Fruit fly (Drosophila melanogaster) whole organism, wandering third instar larva: ENCODE data around the gene Tpc1.

Source experiments
- HLH106 ChIP-seq: fragments of 200-800 bp; optimal IDR thresholded peaks from 3 replicates; lab custom pipeline; 2019; ENCODE audit warnings: missing biosample characterization, mild to moderate bottlenecking, missing genetic modification characterization, moderate library complexity
- Hr78 ChIP-seq: fragments of >200 bp; optimal IDR thresholded peaks from 2 replicates; lab custom pipeline; 2017; ENCODE audit warnings: missing biosample characterization, missing genetic modification characterization
- Myc ChIP-seq: fragments of >200 bp; optimal IDR thresholded peaks from 2 replicates; lab custom pipeline; 2017
- N ChIP-seq: fragments of >200 bp; optimal IDR thresholded peaks from 2 replicates; lab custom pipeline; 2018; ENCODE audit warnings: missing biosample characterization, missing external identifiers, missing genetic modification characterization
- Rel ChIP-seq, 2 experiments: fragments of 200-800 bp; sonication (Bioruptor generic) in 1 of 2; optimal IDR thresholded peaks; 2 replicates in 1 of 2; 3 replicates in 1 of 2; lab custom pipeline; 2016 to 2019; ENCODE audit warnings: mild to moderate bottlenecking in 2 of 2, missing biosample characterization in 2 of 2, missing genetic modification characterization in 2 of 2, moderate library complexity in 1 of 2
- Vsx2 ChIP-seq: fragments of 200-300, 225-300 bp; sonication (Bioruptor generic); optimal IDR thresholded peaks from 2 replicates; lab custom pipeline; 2018; ENCODE audit warnings: missing biosample characterization, missing genetic modification characterization; ENCODE audit not compliant: partially characterized antibody
- br ChIP-seq: fragments of 200-800 bp; sonication (Bioruptor generic); optimal IDR thresholded peaks from 2 replicates; lab custom pipeline; 2016; ENCODE audit warnings: missing biosample characterization, missing genetic modification characterization
- jim ChIP-seq: fragments of 175-275, 200-325 bp; sonication (Bioruptor generic); optimal IDR thresholded peaks from 2 replicates; lab custom pipeline; 2016; ENCODE audit warnings: missing biosample characterization, mild to moderate bottlenecking, missing genetic modification characterization
- sv ChIP-seq: fragments of 200-800 bp; sonication (Bioruptor generic); optimal IDR thresholded peaks from 3 replicates; lab custom pipeline; 2016; ENCODE audit warnings: missing biosample characterization, missing genetic modification characterization

dm6 chr3R:10832526-10833165 is 49.3 kb downstream of the Tpc1 start:
- TF ChIP-seq N (GFP tag; lab: Kevin White, UChicago) = no peak
- peak; percentile 7 for TF ChIP-seq HLH106
- no peak for TF ChIP-seq br (GFP tag; lab: Kevin White, UChicago)
- no peak for TF ChIP-seq Vsx2 (GFP tag; lab: Kevin White, UChicago)
- TF ChIP-seq Hr78 (GFP tag; lab: Kevin White, UChicago) = no peak
- no peak for TF ChIP-seq jim (GFP tag; lab: Kevin White, UChicago)
- TF ChIP-seq sv (GFP tag; lab: Kevin White, UChicago) = no peak
- no peak for TF ChIP-seq Myc (lab: Kevin White, UChicago)
- TF ChIP-seq Rel (GFP tag; optimal IDR thresholded peaks at IDR 0.05; lab: Kevin White, UChicago) = no peak
- no peak for TF ChIP-seq Rel (tag; optimal IDR thresholded peaks at IDR 0.05; lab: Kevin White, UChicago)
